1 worm cellular context compared by ENCODE assay signal in the genomic region with DNA sequence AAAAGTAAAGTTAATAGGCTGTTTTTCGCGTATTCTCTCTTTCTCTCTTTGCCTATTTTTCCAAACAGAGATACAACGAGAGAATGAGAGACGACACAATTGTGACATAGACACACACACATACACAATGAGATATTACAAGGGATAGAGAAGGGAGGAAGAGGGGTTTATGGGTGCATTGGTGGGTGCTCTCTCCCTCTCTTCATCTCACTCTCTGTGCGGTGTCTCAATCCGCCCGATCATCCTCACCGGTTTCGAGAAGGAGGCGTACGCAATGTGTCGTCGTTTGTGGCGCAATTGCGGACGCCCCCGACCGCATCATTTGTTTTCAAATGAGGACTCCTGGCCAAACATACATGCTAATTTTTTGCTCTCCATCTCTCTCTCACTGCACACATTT.
TF ChIP-seq lines count a peak whose summit lies in the region.

No protein-coding gene starts in this region.

TF ChIP-seq in whole organism, L1 larva, 84 proteins besides CTCF, POLR2A, EP300 and RAD21 (continued from another document):
- TF ChIP-seq irx-1 (tag; optimal IDR thresholded peaks at IDR 0.05; lab: Kevin White, UChicago) (peak; percentile 87), ama-1 (optimal IDR thresholded peaks at IDR 0.05; lab: Kevin White, UChicago) (no peak), nhr-90 (tag; optimal IDR thresholded peaks at IDR 0.05; lab: Kevin White, UChicago; ENCODE audit: poor library complexity) (peak; percentile 85), hlh-4 (tag; optimal IDR thresholded peaks at IDR 0.05; lab: Kevin White, UChicago) (no peak), nhr-12 (tag; optimal IDR thresholded peaks at IDR 0.05; lab: Kevin White, UChicago) (no peak), mep-1 (tag; optimal IDR thresholded peaks at IDR 0.05; lab: Kevin White, UChicago) (peak; percentile 92), F16B12.6 (tag; optimal IDR thresholded peaks at IDR 0.05; lab: Kevin White, UChicago) (peak; percentile 97), fkh-4 (tag; optimal IDR thresholded peaks at IDR 0.05; lab: Kevin White, UChicago; ENCODE audit: borderline replicate concordance) (peak; percentile 16), xbp-1 (tag; optimal IDR thresholded peaks at IDR 0.05; lab: Kevin White, UChicago) (peak; percentile 89), lin-35 (GFP tag; optimal IDR thresholded peaks at IDR 0.05; lab: Kevin White, UChicago) (peak; percentile 78 to 84), dsc-1 (tag; optimal IDR thresholded peaks at IDR 0.05; lab: Kevin White, UChicago) (peak; percentile 92), aly-2 (tag; optimal IDR thresholded peaks at IDR 0.05; lab: Kevin White, UChicago) (peak; percentile 1), ceh-8 (GFP tag; optimal IDR thresholded peaks at IDR 0.05; lab: Kevin White, UChicago) (peak; percentile 86), nhr-28 (tag; optimal IDR thresholded peaks at IDR 0.05; lab: Kevin White, UChicago) (no peak), snpc-4 (tag; optimal IDR thresholded peaks at IDR 0.05; lab: Kevin White, UChicago) (peak; percentile 67), lin-14 (GFP tag; optimal IDR thresholded peaks at IDR 0.05; lab: Kevin White, UChicago) (peak; percentile 99), ceh-88 (GFP tag; IDR thresholded peaks at IDR 0.05; lab: Robert Waterston, UW) (peak; percentile 43; the same call in 1 of the 2 replicates), unc-98 (GFP tag; IDR thresholded peaks at IDR 0.05; lab: Robert Waterston, UW) (no peak), nhr-71 (tag; optimal IDR thresholded peaks at IDR 0.05; lab: Kevin White, UChicago) (peak; percentile 95), zag-1 (tag; optimal IDR thresholded peaks at IDR 0.05; lab: Kevin White, UChicago) (peak; percentile 99), nhr-20 (tag; optimal IDR thresholded peaks at IDR 0.05; lab: Kevin White, UChicago) (peak; percentile 93), vab-15 (tag; optimal IDR thresholded peaks at IDR 0.05; lab: Kevin White, UChicago) (peak; percentile 31), elt-2 (tag; optimal IDR thresholded peaks at IDR 0.05; lab: Kevin White, UChicago) (peak; percentile 25), aha-1 (tag; optimal IDR thresholded peaks at IDR 0.05; lab: Kevin White, UChicago) (peak; percentile 23), pag-3 (tag; optimal IDR thresholded peaks at IDR 0.05; lab: Kevin White, UChicago; ENCODE audit: borderline replicate concordance, insufficient read depth) (no peak), swsn-7 (tag; optimal IDR thresholded peaks at IDR 0.05; lab: Kevin White, UChicago) (peak; percentile 95)
